Worm (Caenorhabditis elegans) whole organism, L2 larva: ENCODE measurements around the gene ncs-1.

Experiments
- C34F6.9 ChIP-seq: fragments of 150-350 bp; optimal IDR thresholded peaks from 2 replicates; lab custom pipeline; 2014; ENCODE audit warnings: missing biosample characterization, missing genetic modification characterization
- F13H6.1 ChIP-seq: sonication (generic microtip); optimal IDR thresholded peaks from 2 replicates; lab custom pipeline; 2016; ENCODE audit warnings: missing genetic modification characterization, missing compliant biosample characterization
- R02D3.7 ChIP-seq: fragments of 150-350 bp; optimal IDR thresholded peaks from 2 replicates; lab custom pipeline; 2014; ENCODE audit warnings: missing biosample characterization, missing genetic modification characterization
- Y55F3AM.14 ChIP-seq: fragments of 200-800 bp; sonication (Bioruptor generic); optimal IDR thresholded peaks from 2 replicates; lab custom pipeline; 2018; ENCODE audit warnings: mild to moderate bottlenecking, missing genetic modification characterization, missing compliant biosample characterization
- ZK546.5 ChIP-seq: sonication (generic microtip); optimal IDR thresholded peaks from 2 replicates; lab custom pipeline; 2017; ENCODE audit warnings: missing biosample characterization, missing genetic modification characterization
- alr-1 ChIP-seq: fragments of 150-350 bp; optimal IDR thresholded peaks from 2 replicates; lab custom pipeline; 2014; ENCODE audit warnings: missing biosample characterization, missing genetic modification characterization
- aly-2 ChIP-seq: fragments of 150-350 bp; optimal IDR thresholded peaks from 2 replicates; lab custom pipeline; 2014; ENCODE audit warnings: missing biosample characterization, missing genetic modification characterization
- ama-1 ChIP-seq: fragments of 150-350 bp; optimal IDR thresholded peaks from 2 replicates; lab custom pipeline; 2018; ENCODE audit warnings: inconsistent platforms
- blmp-1 ChIP-seq: sonication (generic microtip); optimal IDR thresholded peaks from 2 replicates; lab custom pipeline; 2017; ENCODE audit warnings: missing genetic modification characterization, mild to moderate bottlenecking, missing compliant biosample characterization, antibody characterized with exemption, moderate library complexity; ENCODE audit not compliant: insufficient read depth
- ceh-16 ChIP-seq: fragments of 150-350 bp; optimal IDR thresholded peaks from 2 replicates; lab custom pipeline; 2014; ENCODE audit warnings: missing biosample characterization, missing genetic modification characterization
- ceh-82 ChIP-seq: fragments of 150-350 bp; optimal IDR thresholded peaks from 2 replicates; lab custom pipeline; 2014; ENCODE audit warnings: missing biosample characterization, missing genetic modification characterization
- dmd-4 ChIP-seq: sonication (generic microtip); optimal IDR thresholded peaks from 2 replicates; lab custom pipeline; 2017; ENCODE audit warnings: missing biosample characterization, missing genetic modification characterization
- egl-27 ChIP-seq: sonication (generic microtip); optimal IDR thresholded peaks from 3 replicates; lab custom pipeline; 2017; ENCODE audit warnings: missing biosample characterization, missing genetic modification reagents, missing genetic modification characterization
- fos-1 ChIP-seq: fragments of 150-350 bp; optimal IDR thresholded peaks from 2 replicates; lab custom pipeline; 2014; ENCODE audit warnings: missing biosample characterization, missing genetic modification characterization
- gmeb-1 ChIP-seq: fragments of 150-350 bp; optimal IDR thresholded peaks from 2 replicates; lab custom pipeline; 2014; ENCODE audit warnings: missing biosample characterization, missing genetic modification characterization
- lin-39 ChIP-seq: fragments of 150-350 bp; optimal IDR thresholded peaks from 2 replicates; lab custom pipeline; 2014; ENCODE audit warnings: missing biosample characterization, missing genetic modification reagents, missing genetic modification characterization
- lsy-2 ChIP-seq, 2 experiments: fragments of 150-350 bp in 1 of 2; sonication (generic microtip) in 1 of 2; optimal IDR thresholded peaks; 2 replicates each; lab custom pipeline; 2014 to 2017; ENCODE audit warnings: missing biosample characterization in 2 of 2, missing genetic modification characterization in 2 of 2
- mab-5 ChIP-seq: fragments of 150-350 bp; optimal IDR thresholded peaks from 2 replicates; lab custom pipeline; 2014; ENCODE audit warnings: missing biosample characterization, missing genetic modification characterization
- mbf-1 ChIP-seq: sonication (generic microtip); optimal IDR thresholded peaks from 2 replicates; lab custom pipeline; 2017; ENCODE audit warnings: missing biosample characterization, missing genetic modification characterization
- nhr-10 ChIP-seq: sonication (generic microtip); optimal IDR thresholded peaks from 2 replicates; lab custom pipeline; 2017; ENCODE audit warnings: missing biosample characterization, missing genetic modification characterization
- nhr-11 ChIP-seq: fragments of 150-350 bp; optimal IDR thresholded peaks from 2 replicates; lab custom pipeline; 2014; ENCODE audit warnings: missing biosample characterization, missing genetic modification characterization
- nhr-12 ChIP-seq: fragments of 150-350 bp; optimal IDR thresholded peaks from 2 replicates; lab custom pipeline; 2014; ENCODE audit warnings: missing biosample characterization, missing genetic modification characterization
- nhr-129 ChIP-seq: fragments of 150-350 bp; optimal IDR thresholded peaks from 2 replicates; lab custom pipeline; 2014; ENCODE audit warnings: missing biosample characterization, missing genetic modification characterization
- nhr-21 ChIP-seq: fragments of 150-350 bp; optimal IDR thresholded peaks from 2 replicates; lab custom pipeline; 2014; ENCODE audit warnings: missing biosample characterization, missing genetic modification characterization
- nhr-23 ChIP-seq: fragments of 150-350 bp; optimal IDR thresholded peaks from 2 replicates; lab custom pipeline; 2014; ENCODE audit warnings: missing biosample characterization, missing genetic modification reagents, missing genetic modification characterization
- nhr-25 ChIP-seq: fragments of 150-350 bp; sonication (generic microtip); optimal IDR thresholded peaks from 3 replicates; lab custom pipeline; 2014; ENCODE audit warnings: missing biosample characterization, missing genetic modification characterization
- nhr-6 ChIP-seq: fragments of 150-350 bp; optimal IDR thresholded peaks from 2 replicates; lab custom pipeline; 2014; ENCODE audit warnings: missing biosample characterization, missing genetic modification characterization
- nhr-77 ChIP-seq: fragments of 150-350 bp; optimal IDR thresholded peaks from 2 replicates; lab custom pipeline; 2014; ENCODE audit warnings: missing biosample characterization, missing genetic modification characterization
- peb-1 ChIP-seq: fragments of 150-350 bp; optimal IDR thresholded peaks from 2 replicates; lab custom pipeline; 2014; ENCODE audit warnings: missing biosample characterization, missing genetic modification characterization
- sem-4 ChIP-seq: fragments of 150-350 bp; optimal IDR thresholded peaks from 2 replicates; lab custom pipeline; 2014; ENCODE audit warnings: missing biosample characterization, missing genetic modification reagents, missing genetic modification characterization
- sma-3 ChIP-seq: sonication (generic microtip); optimal IDR thresholded peaks from 2 replicates; lab custom pipeline; 2016; ENCODE audit warnings: missing genetic modification reagents, missing genetic modification characterization, missing compliant biosample characterization
- sma-9 ChIP-seq, 2 experiments: fragments of 150-350 bp in 1 of 2; sonication (generic microtip) in 1 of 2; optimal IDR thresholded peaks; 2 replicates each; lab custom pipeline; 2014 to 2016; ENCODE audit warnings: missing genetic modification characterization in 2 of 2, mild to moderate bottlenecking in 1 of 2, missing biosample characterization in 1 of 2, missing compliant biosample characterization in 1 of 2, missing genetic modification reagents in 1 of 2, moderate library complexity in 1 of 2
- snpc-4 ChIP-seq: fragments of 150-350 bp; optimal IDR thresholded peaks from 2 replicates; lab custom pipeline; 2014; ENCODE audit warnings: missing biosample characterization, missing genetic modification characterization
- unc-39 ChIP-seq: fragments of 150-350 bp; optimal IDR thresholded peaks from 2 replicates; lab custom pipeline; 2014; ENCODE audit warnings: missing biosample characterization, missing genetic modification characterization
- unc-62 ChIP-seq: fragments of 150-350 bp; optimal IDR thresholded peaks from 2 replicates; lab custom pipeline; 2014; ENCODE audit warnings: missing biosample characterization, missing genetic modification reagents, missing genetic modification characterization
- ztf-1 ChIP-seq: fragments of 200-800 bp; sonication (Bioruptor generic); conservative IDR thresholded peaks from 2 replicates; pipeline ENCODE4 v1.3.6; 2022; ENCODE audit warnings: missing genetic modification characterization, missing compliant biosample characterization
- ztf-11 ChIP-seq: sonication (generic microtip); optimal IDR thresholded peaks from 2 replicates; lab custom pipeline; 2017; ENCODE audit warnings: missing biosample characterization, missing genetic modification characterization
- ztf-4 ChIP-seq: fragments of 150-350 bp; optimal IDR thresholded peaks from 2 replicates; lab custom pipeline; 2014; ENCODE audit warnings: missing biosample characterization, missing genetic modification characterization

ncs-1 gene

ce11 chrX:992650-993403, 29.8 kb upstream of the ncs-1 start (continued):
- TF ChIP-seq unc-39 (tag; lab: Kevin White, UChicago), result peak; percentile 48
- TF ChIP-seq nhr-129, result peak; percentile 64
- peak; percentile 31 for TF ChIP-seq ztf-4 (tag; lab: Kevin White, UChicago)
- TF ChIP-seq C34F6.9, result peak; percentile 33
- TF ChIP-seq nhr-6, result no peak
- peak; percentile 12 for TF ChIP-seq lin-39 (tag; lab: Kevin White, UChicago)
- TF ChIP-seq sma-9 (GFP tag; optimal IDR thresholded peaks at IDR 0.05; lab: Kevin White, UChicago), result peak; percentile 75
- no peak for TF ChIP-seq sma-9 (tag; optimal IDR thresholded peaks at IDR 0.05; lab: Kevin White, UChicago)
- TF ChIP-seq alr-1, result no peak
- TF ChIP-seq Y55F3AM.14, result no peak
- no peak for TF ChIP-seq unc-62 (GFP tag; lab: Kevin White, UChicago)
- no peak for TF ChIP-seq aly-2 (tag; lab: Kevin White, UChicago)
- TF ChIP-seq nhr-11, result no peak
- peak; percentile 80 for TF ChIP-seq mab-5 (tag; lab: Kevin White, UChicago)
- no peak for TF ChIP-seq peb-1 (tag; lab: Kevin White, UChicago)
- no peak for TF ChIP-seq ama-1 (lab: Kevin White, UChicago)
- TF ChIP-seq ceh-16 (tag; lab: Kevin White, UChicago), result peak; percentile 10

- no peak for TF ChIP-seq fos-1 (tag; lab: Kevin White, UChicago)
- no peak for TF ChIP-seq nhr-10 (tag; lab: Kevin White, UChicago)
- TF ChIP-seq ama-1 (lab: Kevin White, UChicago), result no peak
- no peak for TF ChIP-seq dmd-4 (tag; lab: Kevin White, UChicago)
- no peak for TF ChIP-seq unc-62 (GFP tag; lab: Kevin White, UChicago)
- TF ChIP-seq ZK546.5, result no peak
- no peak for TF ChIP-seq nhr-11
- TF ChIP-seq blmp-1 (tag; lab: Kevin White, UChicago), result no peak
- no peak for TF ChIP-seq F13H6.1 (tag; lab: Kevin White, UChicago)
- TF ChIP-seq nhr-129, result no peak
- TF ChIP-seq aly-2 (tag; lab: Kevin White, UChicago), result no peak
- no peak for TF ChIP-seq ceh-16 (tag; lab: Kevin White, UChicago)
- TF ChIP-seq sma-3 (GFP tag; lab: Kevin White, UChicago), result no peak
- TF ChIP-seq nhr-77 (tag; lab: Kevin White, UChicago), result no peak
- no peak for TF ChIP-seq C34F6.9
- no peak for TF ChIP-seq sem-4 (tag; lab: Kevin White, UChicago)
- no peak for TF ChIP-seq mbf-1
- no peak for TF ChIP-seq ceh-82 (tag; lab: Kevin White, UChicago)
- TF ChIP-seq egl-27, result no peak
Observed at ce11 chrX:991274-991673, 28.2 kb upstream of the ncs-1 start, which contains the start of the genes C09E10.3 and dgk-1. TSS of gene C09E10.3 (minus strand) at chrX:991374. TSS of gene dgk-1 (minus strand) at chrX:991456.

ce11 chrX:986463-986862, 23.4 kb upstream of the ncs-1 start:
- TF ChIP-seq snpc-4 (peak; percentile 84), lin-39 (tag; lab: Kevin White, UChicago) (no peak), nhr-23 (tag; lab: Kevin White, UChicago) (no peak)

- TF ChIP-seq nhr-12 (no peak), fos-1 (tag; lab: Kevin White, UChicago) (no peak), ztf-1 (no peak), nhr-6 (no peak), blmp-1 (tag; lab: Kevin White, UChicago) (no peak), nhr-129 (no peak)
- TF ChIP-seq, all 48 proteins: peak for 0
Observed at ce11 chrX:982598-982997, 19.5 kb upstream of the ncs-1 start.

ce11 chrX:980252-981009, 17.4 kb upstream of the ncs-1 start, which contains the start of gene C44C1.1:
TSS of gene C44C1.1 (plus strand) at chrX:980776.
- peak; percentile 61 for TF ChIP-seq nhr-21 (tag; lab: Kevin White, UChicago)
- TF ChIP-seq ceh-16 (tag; lab: Kevin White, UChicago), result peak; percentile 36
- peak; percentile 52 for TF ChIP-seq nhr-25 (tag; lab: Kevin White, UChicago)
- peak; percentile 68 for TF ChIP-seq blmp-1 (tag; lab: Kevin White, UChicago)
- TF ChIP-seq gmeb-1 (tag; lab: Kevin White, UChicago), result no peak
- peak; percentile 35 for TF ChIP-seq nhr-129
- TF ChIP-seq fos-1 (tag; lab: Kevin White, UChicago), result peak; percentile 47
- no peak for TF ChIP-seq ztf-11 (tag; lab: Kevin White, UChicago)
- TF ChIP-seq ceh-82 (tag; lab: Kevin White, UChicago), result no peak
- TF ChIP-seq R02D3.7, result no peak
- TF ChIP-seq ZK546.5, result no peak
- peak; percentile 7 for TF ChIP-seq sma-3 (GFP tag; lab: Kevin White, UChicago)
- peak in 1 of 2 experiments; percentile 7 for TF ChIP-seq lsy-2 (tag; optimal IDR thresholded peaks at IDR 0.05; lab: Kevin White, UChicago)
